Worm (Caenorhabditis elegans): ENCODE data around the gene bath-47.
"Not testable (repeated sequence)": the region's sequence is repeated elsewhere in the genome, so short reads cannot be mapped to it uniquely, and the experiment has no call there.

DNA sequence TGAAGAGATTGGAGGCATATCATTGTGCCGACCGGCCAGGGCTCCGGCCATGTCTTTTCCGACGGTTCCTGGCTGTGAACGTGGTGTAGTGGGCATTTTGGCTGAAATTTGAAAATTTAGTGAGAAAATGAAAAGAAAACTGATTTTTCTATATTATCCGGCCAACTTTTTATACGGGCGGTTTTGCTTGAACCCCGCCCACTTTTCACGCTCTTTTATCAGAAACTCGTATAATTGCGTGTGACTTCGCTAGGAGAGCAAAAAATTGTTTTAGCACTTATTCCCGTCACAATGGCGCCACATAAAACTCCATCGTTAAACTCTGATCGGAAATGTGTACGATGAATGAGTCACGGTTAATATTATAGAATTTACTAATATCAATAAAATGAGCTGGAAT is 30.6 kb downstream of the bath-47 start, which contains the start of gene C08E3.13:
- not testable (repeated sequence) for TF ChIP-seq nhr-237 (tag; optimal IDR thresholded peaks at IDR 0.05); gei-8 (GFP tag; optimal IDR thresholded peaks at IDR 0.05); zfp-2 (tag; optimal IDR thresholded peaks at IDR 0.05); hmg-1.1 (GFP tag; IDR thresholded peaks at IDR 0.05); mxl-3 (GFP tag; optimal IDR thresholded peaks at IDR 0.05); ama-1 (optimal IDR thresholded peaks at IDR 0.05); vab-7 (GFP tag; IDR thresholded peaks at IDR 0.05)

Measured in whole organism, L4 larva.